Worm (Caenorhabditis elegans): ENCODE measurements around the gene pitr-2.

- TF ChIP-seq egl-27 (tag; optimal IDR thresholded peaks at IDR 0.05) (no peak), lin-13 (GFP tag; optimal IDR thresholded peaks at IDR 0.05) (no peak), pag-3 (tag; optimal IDR thresholded peaks at IDR 0.05; ENCODE audit: borderline replicate concordance, insufficient read depth) (no peak), lin-15B (tag; optimal IDR thresholded peaks at IDR 0.05) (no peak), efl-1 (optimal IDR thresholded peaks at IDR 0.05) (no peak), efl-1 (GFP tag; optimal IDR thresholded peaks at IDR 0.05 in 1 of 2) (no peak), pqm-1 (tag; optimal IDR thresholded peaks at IDR 0.05) (no peak), hpl-2 (GFP tag; optimal IDR thresholded peaks at IDR 0.05) (no peak)
Observed at ce11 chrV:9155616-9156015, 18.1 kb upstream of the pitr-2 start.
